Fruit fly (Drosophila melanogaster): ENCODE data around the gene CG42709.

CG42709 gene

DNA sequence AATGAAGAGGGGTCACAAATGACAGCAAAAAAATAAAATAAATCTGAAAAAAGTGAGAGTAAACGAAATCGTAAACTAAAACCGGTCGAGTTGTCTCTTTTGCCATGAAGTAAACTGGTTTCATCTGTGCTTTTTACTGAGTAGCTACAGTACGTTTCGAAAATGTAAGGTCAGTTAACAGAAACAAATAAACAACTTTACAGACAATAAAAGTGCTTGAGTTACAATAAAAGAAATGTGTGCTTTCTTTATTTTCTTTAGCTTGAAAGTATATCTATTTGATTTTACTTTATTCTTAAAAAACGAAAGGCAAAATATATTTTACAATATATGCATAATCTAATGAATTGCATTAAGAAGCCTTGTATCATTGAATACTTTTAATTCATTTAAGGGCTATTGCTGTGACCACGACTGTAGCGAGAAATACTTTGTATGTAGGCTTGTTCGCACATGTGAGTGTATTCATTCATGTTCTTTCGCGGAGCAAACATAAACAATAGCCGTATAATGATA lies 3.0 kb downstream of the CG42709 start (continued):
- TF ChIP-seq Xbp1 (GFP tag; optimal IDR thresholded peaks at IDR 0.05) (peak; percentile 17), Dbx (GFP tag; IDR thresholded peaks at IDR 0.05) (no peak), CG17385 (GFP tag; optimal IDR thresholded peaks at IDR 0.05) (peak; percentile 53), hb (GFP tag; IDR thresholded peaks at IDR 0.05; ENCODE audit: partially characterized antibody) (no peak), BtbVII (GFP tag; optimal IDR thresholded peaks at IDR 0.05) (peak; percentile 20), twi (tag; optimal IDR thresholded peaks at IDR 0.05) (no peak), CG6683 (GFP tag; optimal IDR thresholded peaks at IDR 0.05) (no peak), CG15514 (GFP tag; optimal IDR thresholded peaks at IDR 0.05) (peak; percentile 6), CG18619 (GFP tag; optimal IDR thresholded peaks at IDR 0.05) (peak; percentile 63), Neu2 (GFP tag; optimal IDR thresholded peaks at IDR 0.05; ENCODE audit: borderline replicate concordance) (no peak), ci (GFP tag; IDR thresholded peaks at IDR 0.05) (no peak), sim (GFP tag; IDR thresholded peaks at IDR 0.05) (no peak), her (GFP tag; optimal IDR thresholded peaks at IDR 0.05) (no peak), Max (GFP tag; optimal IDR thresholded peaks at IDR 0.05) (peak; percentile 18), Kr (GFP tag; optimal IDR thresholded peaks at IDR 0.05) (no peak), dmrt99B (tag; optimal IDR thresholded peaks at IDR 0.05) (peak; percentile 76), HLH3B (GFP tag; IDR thresholded peaks at IDR 0.05) (no peak; the same call in 1 of the 2 replicates), CG7963 (GFP tag; IDR thresholded peaks at IDR 0.05; ENCODE audit: partially characterized antibody) (no peak), CG12659 (GFP tag; optimal IDR thresholded peaks at IDR 0.05) (peak; percentile 67), sisA (GFP tag; IDR thresholded peaks at IDR 0.05) (no peak), mam (GFP tag; optimal IDR thresholded peaks at IDR 0.05) (peak; percentile 32), cwo (GFP tag; optimal IDR thresholded peaks at IDR 0.05) (peak; percentile 66), nerfin-2 (GFP tag; IDR thresholded peaks at IDR 0.05; ENCODE audit: partially characterized antibody) (no peak), CG11696 (GFP tag; IDR thresholded peaks at IDR 0.05) (peak; percentile 78), CG13775 (GFP tag; optimal IDR thresholded peaks at IDR 0.05) (peak; percentile 39), CG16863 (GFP tag; optimal IDR thresholded peaks at IDR 0.05) (no peak), CG18262 (tag; optimal IDR thresholded peaks at IDR 0.05) (peak; percentile 77), CG34422 (GFP tag; IDR thresholded peaks at IDR 0.05) (no peak; the same call in 2 of the 3 replicates), sc (optimal IDR thresholded peaks at IDR 0.05) (no peak), sc (GFP tag; optimal IDR thresholded peaks at IDR 0.05) (no peak), Atf-2 (GFP tag; optimal IDR thresholded peaks at IDR 0.05) (no peak), CG15073 (GFP tag; optimal IDR thresholded peaks at IDR 0.05) (peak; percentile 42), lov (optimal IDR thresholded peaks at IDR 0.05) (no peak), lov (GFP tag; IDR thresholded peaks at IDR 0.05) (no peak), Six4 (GFP tag; optimal IDR thresholded peaks at IDR 0.05) (no peak), CG10431 (GFP tag; optimal IDR thresholded peaks at IDR 0.05) (no peak), CG9876 (GFP tag; optimal IDR thresholded peaks at IDR 0.05) (no peak), CG6813 (GFP tag; optimal IDR thresholded peaks at IDR 0.05) (peak; percentile 61), Hmr (GFP tag; optimal IDR thresholded peaks at IDR 0.05) (peak; percentile 68), hth (optimal IDR thresholded peaks at IDR 0.05) (no peak), C15 (GFP tag; IDR thresholded peaks at IDR 0.05) (no peak), ro (GFP tag; IDR thresholded peaks at IDR 0.05) (no peak), ERR (GFP tag; optimal IDR thresholded peaks at IDR 0.05) (no peak), CG12744 (GFP tag; optimal IDR thresholded peaks at IDR 0.05) (no peak), NK7.1 (GFP tag; optimal IDR thresholded peaks at IDR 0.05) (no peak), cato (GFP tag; optimal IDR thresholded peaks at IDR 0.05; ENCODE audit: borderline replicate concordance) (no peak), tap (tag; optimal IDR thresholded peaks at IDR 0.05) (peak; percentile 39), Pdp1 (GFP tag; optimal IDR thresholded peaks at IDR 0.05) (peak; percentile 14 to 62), CG7839 (tag; optimal IDR thresholded peaks at IDR 0.05) (peak; percentile 78), phol (tag; optimal IDR thresholded peaks at IDR 0.05) (peak; percentile 72), chif (GFP tag; optimal IDR thresholded peaks at IDR 0.05) (peak in 1 of 2 experiments; percentile 6)
